Worm (Caenorhabditis elegans) whole organism, L4 larva: Measurements from ENCODE around the gene F20G2.2.

ENCODE experiments used
- R02D3.7 ChIP-seq: fragments of 150-350 bp; sonication (generic microtip); optimal IDR thresholded peaks from 3 replicates; lab custom pipeline; 2014; ENCODE audit warnings: missing biosample characterization, missing genetic modification characterization
- Y105C5A.15 ChIP-seq: fragments of 200-800 bp; sonication (Bioruptor generic); IDR thresholded peaks from 2 replicates; pipeline ENCODE4 v1.3.6; 2022; ENCODE audit warnings: missing genetic modification characterization, missing compliant biosample characterization
- ZK337.2 ChIP-seq: fragments of 200-800 bp; sonication (Bioruptor generic); IDR thresholded peaks from 2 replicates; pipeline ENCODE4 v1.3.6; 2022; ENCODE audit warnings: missing genetic modification reagents, missing genetic modification characterization, missing compliant biosample characterization
- aha-1 ChIP-seq: fragments of 150-350 bp; peaks from one replicate; lab custom pipeline; 2014; ENCODE audit warnings: missing biosample characterization, missing genetic modification characterization
- ama-1 ChIP-seq: fragments of 150-350 bp; optimal IDR thresholded peaks from 2 replicates; lab custom pipeline; 2014; ENCODE audit warnings: inconsistent platforms, mixed read lengths
- ceh-62 ChIP-seq: sonication (generic microtip); optimal IDR thresholded peaks from 2 replicates; lab custom pipeline; 2017; ENCODE audit warnings: missing biosample characterization, missing genetic modification characterization
- lin-29 ChIP-seq: fragments of 200-800 bp; sonication (Bioruptor generic); IDR thresholded peaks from 2 replicates; pipeline ENCODE4 v1.3.6; 2022; ENCODE audit warnings: missing genetic modification reagents, missing genetic modification characterization, missing compliant biosample characterization
- lsy-2 ChIP-seq, 2 experiments: fragments of 150-350 bp in 1 of 2; sonication (generic microtip) in 1 of 2; optimal IDR thresholded peaks; 2 replicates each; lab custom pipeline; 2014 to 2017; ENCODE audit warnings: missing biosample characterization in 2 of 2, missing genetic modification characterization in 2 of 2
- mep-1 ChIP-seq: fragments of 150-350 bp; sonication (generic microtip); optimal IDR thresholded peaks from 3 replicates; lab custom pipeline; 2014; ENCODE audit warnings: missing biosample characterization, missing genetic modification characterization
- mes-2 ChIP-seq: sonication (generic microtip); optimal IDR thresholded peaks from 2 replicates; lab custom pipeline; 2016; ENCODE audit warnings: missing genotype, mild to moderate bottlenecking, missing genetic modification characterization, missing compliant biosample characterization; ENCODE audit not compliant: poor library complexity, severe bottlenecking
- nhr-237 ChIP-seq: sonication (generic microtip); optimal IDR thresholded peaks from 2 replicates; lab custom pipeline; 2017; ENCODE audit warnings: missing biosample characterization, missing genetic modification characterization
- nhr-28 ChIP-seq: fragments of 150-350 bp; optimal IDR thresholded peaks from 2 replicates; lab custom pipeline; 2014; ENCODE audit warnings: missing biosample characterization, missing genetic modification characterization
- pqm-1 ChIP-seq: sonication (generic microtip); optimal IDR thresholded peaks from 2 replicates; lab custom pipeline; 2017; ENCODE audit warnings: missing biosample characterization, missing genetic modification characterization
- spr-1 ChIP-seq: sonication (generic microtip); optimal IDR thresholded peaks from 2 replicates; lab custom pipeline; 2016; ENCODE audit warnings: mild to moderate bottlenecking, missing genetic modification characterization, missing compliant biosample characterization

ce11 chrV:13768388-13768787 lies 12.2 kb upstream of the F20G2.2 start, which contains the start of gene F20G2.3:
- TF ChIP-seq nhr-237 (no peak), R02D3.7 (no peak), aha-1 (tag; lab: Kevin White, UChicago) (no peak), nhr-28 (no peak), lin-29 (no peak), spr-1 (tag; lab: Kevin White, UChicago) (no peak), ceh-62 (tag; lab: Kevin White, UChicago) (no peak), ZK337.2 (GFP tag; lab: Robert Waterston, UW) (no peak), mep-1 (tag; lab: Kevin White, UChicago) (no peak), mes-2 (tag; lab: Kevin White, UChicago) (no peak), ama-1 (no peak), pqm-1 (tag; lab: Kevin White, UChicago) (no peak), Y105C5A.15 (GFP tag; lab: Robert Waterston, UW) (no peak), lsy-2 (tag; optimal IDR thresholded peaks at IDR 0.05; lab: Kevin White, UChicago) (no peak)
